Fruit fly (Drosophila melanogaster) whole organism, embryonic: Measurements from ENCODE around the gene RpS15Aa.

ENCODE experiments used
- Adf1 ChIP-seq: fragments of 200-800 bp; sonication (Bioruptor generic); IDR thresholded peaks from 2 replicates; pipeline ENCODE4 v1.3.6; 2022; ENCODE audit warnings: missing biosample characterization, missing genetic modification characterization
- Blimp-1 ChIP-seq: fragments of 200-800 bp; sonication (Bioruptor generic); optimal IDR thresholded peaks from 3 replicates; lab custom pipeline; 2018; ENCODE audit warnings: missing biosample characterization, missing genetic modification characterization, mild to moderate bottlenecking, moderate library complexity, missing genetic modification reagents
- C15 ChIP-seq: fragments of 200-800 bp; sonication (Bioruptor generic); IDR thresholded peaks from 3 replicates; pipeline ENCODE4 v1.3.6; 2022; ENCODE audit warnings: missing biosample characterization, missing genetic modification characterization
- CG10462 ChIP-seq: fragments of 200-800 bp; sonication (Bioruptor generic); optimal IDR thresholded peaks from 2 replicates; lab custom pipeline; 2016; ENCODE audit warnings: missing biosample characterization, missing genetic modification characterization
- CG10565 ChIP-seq: fragments of 200-800 bp; sonication (Bioruptor generic); optimal IDR thresholded peaks from 3 replicates; lab custom pipeline; 2016; ENCODE audit warnings: missing biosample characterization, mild to moderate bottlenecking, missing genetic modification characterization
- CG11456 ChIP-seq: fragments of 200-800 bp; sonication (Bioruptor generic); IDR thresholded peaks from 3 replicates; pipeline ENCODE4 v1.3.6; 2022; ENCODE audit warnings: missing biosample characterization, missing genetic modification characterization
- CG12744 ChIP-seq: fragments of 200-800 bp; sonication (Bioruptor generic); optimal IDR thresholded peaks from 2 replicates; lab custom pipeline; 2016; ENCODE audit warnings: missing biosample characterization, missing genetic modification characterization
- CG13123 ChIP-seq: fragments of 200-800 bp; sonication (Bioruptor generic); optimal IDR thresholded peaks from 2 replicates; lab custom pipeline; 2016; ENCODE audit warnings: missing biosample characterization, missing genetic modification characterization
- CG15011 ChIP-seq: fragments of 200-800 bp; sonication (Bioruptor generic); optimal IDR thresholded peaks from 3 replicates; lab custom pipeline; 2018; ENCODE audit warnings: missing biosample characterization, mild to moderate bottlenecking, missing genetic modification characterization
- CG15269 ChIP-seq: fragments of 200-800 bp; sonication (Bioruptor generic); optimal IDR thresholded peaks from 2 replicates; lab custom pipeline; 2018; ENCODE audit warnings: missing biosample characterization, mild to moderate bottlenecking, missing genetic modification characterization, moderate library complexity
- CG3726 ChIP-seq: fragments of 200-800 bp; sonication (Bioruptor generic); IDR thresholded peaks from 3 replicates; pipeline ENCODE4, ENCODE4 v1.3.6; 2022; ENCODE audit warnings: missing biosample characterization, missing genetic modification characterization
- CG4424 ChIP-seq: fragments of 200-800 bp; sonication (Bioruptor generic); optimal IDR thresholded peaks from 3 replicates; lab custom pipeline; 2016; ENCODE audit warnings: missing biosample characterization, missing genetic modification characterization
- CG4730 ChIP-seq: fragments of 200-800 bp; sonication (Bioruptor generic); IDR thresholded peaks from 2 replicates; pipeline ENCODE4 v1.3.6; 2022; ENCODE audit warnings: missing biosample characterization, missing genetic modification characterization
- CG5180 ChIP-seq: fragments of 200-800 bp; sonication (Bioruptor generic); optimal IDR thresholded peaks from 3 replicates; lab custom pipeline; 2017; ENCODE audit warnings: missing biosample characterization, missing genetic modification characterization, mild to moderate bottlenecking, moderate library complexity, missing genetic modification reagents
- CG6765 ChIP-seq: fragments of 200-800 bp; sonication (Bioruptor generic); optimal IDR thresholded peaks from 3 replicates; lab custom pipeline; 2017; ENCODE audit warnings: missing biosample characterization, mild to moderate bottlenecking, missing genetic modification characterization
- CG7357 ChIP-seq: fragments of 200-800 bp; sonication (Bioruptor generic); IDR thresholded peaks from 3 replicates; pipeline ENCODE4 v1.3.6; 2022; ENCODE audit warnings: missing biosample characterization, missing genetic modification characterization
- CG7839 ChIP-seq: fragments of 200-800 bp; sonication (Bioruptor generic); optimal IDR thresholded peaks from 3 replicates; lab custom pipeline; 2018; ENCODE audit warnings: missing biosample characterization, mild to moderate bottlenecking, missing genetic modification characterization, moderate library complexity
- CG9817 ChIP-seq: fragments of 200-800 bp; sonication (Bioruptor generic); optimal IDR thresholded peaks from 2 replicates; lab custom pipeline; 2018; ENCODE audit warnings: missing biosample characterization, mild to moderate bottlenecking, missing genetic modification characterization, moderate library complexity
- Chrac-16 ChIP-seq: fragments of 200-800 bp; sonication (Bioruptor generic); optimal IDR thresholded peaks from 3 replicates; lab custom pipeline; 2016; ENCODE audit warnings: missing biosample characterization, missing genetic modification characterization
- CrebB ChIP-seq: fragments of 200-800 bp; sonication (Bioruptor generic); optimal IDR thresholded peaks from 3 replicates; lab custom pipeline; 2018; ENCODE audit warnings: missing biosample characterization, mild to moderate bottlenecking, missing genetic modification characterization
- Dad ChIP-seq: fragments of 200-800 bp; sonication (Bioruptor generic); optimal IDR thresholded peaks from 3 replicates; lab custom pipeline; 2016; ENCODE audit warnings: missing biosample characterization, missing genetic modification characterization
- E2f1 ChIP-seq: fragments of 200-800 bp; sonication (Bioruptor generic); IDR thresholded peaks from 2 replicates; pipeline ENCODE4 v1.3.6; 2022; ENCODE audit warnings: missing biosample characterization, missing genetic modification characterization
- Ets65A ChIP-seq: fragments of 200-800 bp; sonication (Bioruptor generic); peaks from one replicate; lab custom pipeline; 2016; ENCODE audit warnings: missing biosample characterization, missing genetic modification characterization
- Ets97D ChIP-seq: fragments of 200-800 bp; sonication (Bioruptor generic); optimal IDR thresholded peaks from 3 replicates; lab custom pipeline; 2016; ENCODE audit warnings: missing biosample characterization, missing genetic modification characterization
- GATAe ChIP-seq: fragments of 200-800 bp; sonication (Bioruptor generic); conservative IDR thresholded peaks from 2 replicates; pipeline ENCODE4 v1.3.6; 2022; ENCODE audit warnings: missing biosample characterization, missing genetic modification characterization
- Hmr ChIP-seq: fragments of 200-800 bp; sonication (Bioruptor generic); optimal IDR thresholded peaks from 3 replicates; lab custom pipeline; 2017; ENCODE audit warnings: mild to moderate bottlenecking, missing biosample characterization, missing genetic modification reagents, missing genetic modification characterization
- Hr39 ChIP-seq: fragments of >200 bp; optimal IDR thresholded peaks from 2 replicates; lab custom pipeline; 2017
- Nf-YC ChIP-seq: fragments of 200-800 bp; optimal IDR thresholded peaks from 3 replicates; lab custom pipeline; 2019; ENCODE audit warnings: missing biosample characterization, mild to moderate bottlenecking, missing genetic modification characterization, moderate library complexity
- Sox100B ChIP-seq: fragments of 200-800 bp; sonication (Bioruptor generic); optimal IDR thresholded peaks from 3 replicates; lab custom pipeline; 2018; ENCODE audit warnings: missing biosample characterization, mild to moderate bottlenecking, missing genetic modification characterization
- Spps ChIP-seq: fragments of 200-800 bp; sonication (Bioruptor generic); optimal IDR thresholded peaks from 2 replicates; lab custom pipeline; 2018; ENCODE audit warnings: missing biosample characterization, mild to moderate bottlenecking, missing genetic modification characterization
- Ssrp ChIP-seq: fragments of 200-800 bp; sonication (Bioruptor generic); optimal IDR thresholded peaks from 2 replicates; lab custom pipeline; 2018; ENCODE audit warnings: missing biosample characterization, mild to moderate bottlenecking, missing genetic modification characterization, moderate library complexity
- Stat92E ChIP-seq, 3 experiments: fragments of >200 bp in 2 of 3; fragments of 200-800 bp in 1 of 3; sonication (Bioruptor generic) in 1 of 3; optimal IDR thresholded peaks; 2 replicates each; lab custom pipeline; 2017 to 2019; ENCODE audit warnings: missing biosample characterization in 3 of 3, missing genetic modification characterization in 3 of 3, mild to moderate bottlenecking in 1 of 3, moderate library complexity in 1 of 3
- Taf1 ChIP-seq: fragments of 200-800 bp; sonication (Bioruptor generic); IDR thresholded peaks from 2 replicates; pipeline ENCODE4 v1.3.6; 2022; ENCODE audit warnings: missing biosample characterization, missing genetic modification characterization
- Trl ChIP-seq, 3 experiments: fragments of >200 bp in 2 of 3; fragments of 200-800 bp in 1 of 3; sonication (Bioruptor generic) in 1 of 3; optimal IDR thresholded peaks; 2 replicates in 1 of 3; 3 replicates in 2 of 3; lab custom pipeline; 2016 to 2017; ENCODE audit warnings: missing biosample characterization in 1 of 3, missing genetic modification characterization in 1 of 3
- Usf ChIP-seq: fragments of 200-800 bp; sonication (Bioruptor generic); optimal IDR thresholded peaks from 2 replicates; lab custom pipeline; 2017; ENCODE audit warnings: missing genotype, missing biosample characterization, missing genetic modification characterization
- ac ChIP-seq: fragments of 200-800 bp; sonication (Bioruptor generic); optimal IDR thresholded peaks from 3 replicates; lab custom pipeline; 2017; ENCODE audit warnings: missing biosample characterization, mild to moderate bottlenecking, missing genetic modification characterization
- aop ChIP-seq: fragments of 200-800 bp; sonication (Bioruptor generic); IDR thresholded peaks from 2 replicates; pipeline ENCODE4 v1.3.6; 2022; ENCODE audit warnings: missing biosample characterization, missing genetic modification characterization
- ash1 ChIP-seq: fragments of 200-800 bp; sonication (Bioruptor generic); optimal IDR thresholded peaks from 2 replicates; lab custom pipeline; 2018; ENCODE audit warnings: missing biosample characterization, mild to moderate bottlenecking, missing genetic modification characterization
- bcd ChIP-seq: fragments of 200-800 bp; sonication (Bioruptor generic); optimal IDR thresholded peaks from 2 replicates; lab custom pipeline; 2017; ENCODE audit warnings: missing biosample characterization, mild to moderate bottlenecking, missing genetic modification characterization
- bowl ChIP-seq: fragments of 200-800 bp; sonication (Bioruptor generic); IDR thresholded peaks from 2 replicates; pipeline ENCODE4 v1.3.6; 2022; ENCODE audit warnings: missing biosample characterization, missing genetic modification characterization
- btn ChIP-seq: fragments of 200-800 bp; sonication (Bioruptor generic); optimal IDR thresholded peaks from 2 replicates; lab custom pipeline; 2016; ENCODE audit warnings: missing biosample characterization, missing genetic modification characterization
- cwo ChIP-seq: fragments of 200-800 bp; sonication (Bioruptor generic); optimal IDR thresholded peaks from 3 replicates; lab custom pipeline; 2017; ENCODE audit warnings: missing biosample characterization, missing genetic modification characterization, mild to moderate bottlenecking, moderate library complexity, missing genetic modification reagents
- h ChIP-seq: fragments of >200 bp; optimal IDR thresholded peaks from 2 replicates; lab custom pipeline; 2017
- knrl ChIP-seq: fragments of 200-800 bp; sonication (Bioruptor generic); IDR thresholded peaks from 3 replicates; pipeline ENCODE4 v1.3.6; 2022; ENCODE audit warnings: missing biosample characterization, missing genetic modification characterization; ENCODE audit not compliant: partially characterized antibody
- lab ChIP-seq: fragments of 200-800 bp; sonication (Bioruptor generic); optimal IDR thresholded peaks from 3 replicates; lab custom pipeline; 2017; ENCODE audit warnings: missing biosample characterization, missing genetic modification characterization, mild to moderate bottlenecking, moderate library complexity, missing genetic modification reagents
- lilli ChIP-seq: fragments of 200-800 bp; sonication (Bioruptor generic); optimal IDR thresholded peaks from 3 replicates; lab custom pipeline; 2016; ENCODE audit warnings: missing biosample characterization, missing genetic modification characterization
- pan ChIP-seq, 4 experiments: fragments of >200 bp in 3 of 4; fragments of 200-800 bp in 1 of 4; sonication (Bioruptor generic) in 1 of 4; optimal IDR thresholded peaks in 3 of 4; IDR thresholded peaks in 1 of 4; 2 replicates each; pipeline versions ENCODE4 v1.3.6 to Lab custom; 2017 to 2022; ENCODE audit warnings: missing biosample characterization in 2 of 4, missing genetic modification characterization in 2 of 4, mixed read lengths in 1 of 4
- row ChIP-seq: fragments of 200-800 bp; sonication (Bioruptor generic); IDR thresholded peaks from 3 replicates; pipeline ENCODE4 v1.3.6; 2022; ENCODE audit warnings: missing biosample characterization, missing genetic modification characterization
- seq ChIP-seq: fragments of 200-800 bp; sonication (Bioruptor generic); IDR thresholded peaks from 2 replicates; pipeline ENCODE4 v1.3.6; 2022; ENCODE audit warnings: missing biosample characterization, missing genetic modification characterization
- sqz ChIP-seq: fragments of 200-800 bp; sonication (Bioruptor generic); optimal IDR thresholded peaks from 3 replicates; lab custom pipeline; 2018; ENCODE audit warnings: missing biosample characterization, mild to moderate bottlenecking, missing genetic modification characterization
- zf30C ChIP-seq: fragments of 200-800 bp; sonication (Bioruptor generic); optimal IDR thresholded peaks from 3 replicates; lab custom pipeline; 2018; ENCODE audit warnings: missing biosample characterization, mild to moderate bottlenecking, missing genetic modification characterization

The RpS15Aa gene

dm6 chrX:13323114-13323513 is 14.4 kb downstream of the RpS15Aa start:
- TF ChIP-seq Ssrp (tag; lab: Kevin White, UChicago): peak; percentile 61
- peak; percentile 50 for TF ChIP-seq lab (GFP tag; lab: Kevin White, UChicago)
- TF ChIP-seq CG9817: peak; percentile 51
- TF ChIP-seq Usf (GFP tag; lab: Kevin White, UChicago): no peak
- TF ChIP-seq Sox100B (GFP tag; lab: Kevin White, UChicago): peak; percentile 66
- no peak for TF ChIP-seq cwo (GFP tag; lab: Kevin White, UChicago)
- no peak for TF ChIP-seq aop
- TF ChIP-seq Dad: no peak
- peak; percentile 68 for TF ChIP-seq Hmr (GFP tag; lab: Kevin White, UChicago)
- TF ChIP-seq btn: peak; percentile 24
- peak; percentile 56 for TF ChIP-seq bcd
- peak; percentile 69 for TF ChIP-seq Chrac-16 (GFP tag; lab: Kevin White, UChicago)
- no peak for TF ChIP-seq CG10462 (GFP tag; lab: Kevin White, UChicago)
- TF ChIP-seq CG6765 (GFP tag; lab: Kevin White, UChicago): no peak
- TF ChIP-seq GATAe (GFP tag; lab: Robert Waterston, UW): no peak
- no peak for TF ChIP-seq CG15011 (GFP tag; lab: Kevin White, UChicago)
- no peak for TF ChIP-seq pan (optimal IDR thresholded peaks at IDR 0.05; lab: Kevin White, UChicago)
- TF ChIP-seq pan (GFP tag; optimal IDR thresholded peaks at IDR 0.05 in 1 of 2, IDR thresholded peaks at IDR 0.05 in 1 of 2): peak in 1 of 2 experiments; percentile 65
- TF ChIP-seq Taf1: no peak
- TF ChIP-seq C15 (GFP tag; lab: Robert Waterston, UW): no peak
- TF ChIP-seq CG7839 (tag; lab: Kevin White, UChicago): peak; percentile 76
- peak; percentile 54 for TF ChIP-seq seq (GFP tag; lab: Robert Waterston, UW)
- TF ChIP-seq CrebB (tag; lab: Kevin White, UChicago): no peak
- peak; percentile 69 for TF ChIP-seq row
- TF ChIP-seq CG10565: no peak
- TF ChIP-seq CG15269 (tag; lab: Kevin White, UChicago): peak; percentile 71
- peak; percentile 36 for TF ChIP-seq CG13123 (GFP tag; lab: Kevin White, UChicago)
- no peak for TF ChIP-seq Spps (tag; lab: Kevin White, UChicago)
- no peak for TF ChIP-seq CG5180 (GFP tag; lab: Kevin White, UChicago)
- no peak; the same call in 1 of the 2 replicates for TF ChIP-seq E2f1 (GFP tag; lab: Robert Waterston, UW)
- no peak for TF ChIP-seq CG3726 (GFP tag; lab: Robert Waterston, UW)
- peak; percentile 21 for TF ChIP-seq Ets97D (GFP tag; lab: Kevin White, UChicago)
- TF ChIP-seq Ets65A (GFP tag; lab: Kevin White, UChicago): peak; percentile 93
- peak; percentile 60 for TF ChIP-seq Blimp-1 (GFP tag; lab: Kevin White, UChicago)
- no peak for TF ChIP-seq Hr39 (lab: Kevin White, UChicago)
- TF ChIP-seq lilli (GFP tag; lab: Kevin White, UChicago): peak; percentile 61
- TF ChIP-seq CG12744 (GFP tag; lab: Kevin White, UChicago): peak; percentile 54
- TF ChIP-seq ash1 (GFP tag; lab: Kevin White, UChicago): no peak
- TF ChIP-seq CG11456 (GFP tag; lab: Robert Waterston, UW): 0 out of 3 replicates have a peak, but pooled peaks have one; percentile 5
- TF ChIP-seq zf30C (GFP tag; lab: Kevin White, UChicago): peak; percentile 38
- TF ChIP-seq knrl (GFP tag; lab: Robert Waterston, UW): no peak
- no peak for TF ChIP-seq bowl (GFP tag; lab: Robert Waterston, UW)
- no peak for TF ChIP-seq Trl (optimal IDR thresholded peaks at IDR 0.05; lab: Kevin White, UChicago)
- TF ChIP-seq Trl (GFP tag; optimal IDR thresholded peaks at IDR 0.05; lab: Kevin White, UChicago): no peak
- TF ChIP-seq CG4730 (GFP tag; lab: Robert Waterston, UW): no peak
- TF ChIP-seq Stat92E (GFP tag; optimal IDR thresholded peaks at IDR 0.05; lab: Kevin White, UChicago): no peak
- TF ChIP-seq CG4424 (GFP tag; lab: Kevin White, UChicago): peak; percentile 67
- no peak for TF ChIP-seq h (lab: Kevin White, UChicago)
- TF ChIP-seq Nf-YC (tag; lab: Kevin White, UChicago): peak; percentile 15
- TF ChIP-seq Adf1 (GFP tag; lab: Robert Waterston, UW): no peak
- TF ChIP-seq CG7357: no peak
- TF ChIP-seq ac (GFP tag; lab: Kevin White, UChicago): no peak
- TF ChIP-seq sqz (GFP tag; lab: Kevin White, UChicago): no peak
